Fruit fly (Drosophila melanogaster) Kc167 (cell line): Measurements from ENCODE around the gene ppk5.

Experiments
- Myc ChIP-seq: fragments of >200 bp; optimal IDR thresholded peaks from 2 replicates; lab custom pipeline; 2017; ENCODE audit warnings: missing external identifiers
- insv ChIP-seq: fragments of >200 bp; optimal IDR thresholded peaks from 3 replicates; lab custom pipeline; 2018; ENCODE audit warnings: missing external identifiers
- psq ChIP-seq: fragments of >200 bp; optimal IDR thresholded peaks from 2 replicates; lab custom pipeline; 2017; ENCODE audit warnings: missing external identifiers

dm6 chr3L:21585397-21585796 lies 50.9 kb downstream of the ppk5 start:
- no peak for TF ChIP-seq insv (lab: Kevin White, UChicago)
- TF ChIP-seq Myc (lab: Kevin White, UChicago) = no peak
- no peak for TF ChIP-seq psq (lab: Kevin White, UChicago)
